Worm (Caenorhabditis elegans) whole organism, young adult: Measurements from ENCODE around the gene srbc-51.
A peak's percentile ranks its signal among the peaks of the same experiment; 100 is the strongest.

Source experiments
- B0019.2 ChIP-seq: fragments of 200-800 bp; sonication (Bioruptor generic); conservative IDR thresholded peaks from 2 replicates; pipeline ENCODE4 v1.3.6; 2022; ENCODE audit warnings: missing genetic modification reagents, missing genetic modification characterization, missing compliant biosample characterization
- C17E4.6 ChIP-seq: fragments of 200-800 bp; sonication (Bioruptor generic); IDR thresholded peaks from 2 replicates; pipeline ENCODE4 v1.3.6; 2022; ENCODE audit warnings: missing genetic modification reagents, missing genetic modification characterization, missing compliant biosample characterization
- D2030.7 ChIP-seq: fragments of 200-800 bp; sonication (Bioruptor generic); IDR thresholded peaks from 2 replicates; pipeline ENCODE4 v1.3.6; 2022; ENCODE audit warnings: missing genetic modification reagents, missing genetic modification characterization, missing compliant biosample characterization
- F10E7.11 ChIP-seq: sonication (generic microtip); optimal IDR thresholded peaks from 2 replicates; lab custom pipeline; 2017; ENCODE audit warnings: mild to moderate bottlenecking, missing genetic modification characterization, moderate library complexity, missing compliant biosample characterization
- F37B4.10 ChIP-seq: fragments of 200-800 bp; sonication (Bioruptor generic); IDR thresholded peaks from 2 replicates; pipeline ENCODE4 v1.3.6; 2022; ENCODE audit warnings: missing genetic modification characterization, missing compliant biosample characterization
- F39B2.1 ChIP-seq: fragments of 200-800 bp; sonication (Bioruptor generic); IDR thresholded peaks from 2 replicates; pipeline ENCODE4 v1.3.6; 2022; ENCODE audit warnings: missing genetic modification reagents, missing genetic modification characterization, missing compliant biosample characterization
- F52B5.7 ChIP-seq: sonication (generic microtip); optimal IDR thresholded peaks from 2 replicates; lab custom pipeline; 2016; ENCODE audit warnings: mild to moderate bottlenecking, missing genetic modification characterization, missing compliant biosample characterization
- F55B11.4 ChIP-seq: sonication (generic microtip); optimal IDR thresholded peaks from 2 replicates; lab custom pipeline; 2016; ENCODE audit warnings: missing compliant biosample characterization, missing genetic modification characterization, borderline replicate concordance; ENCODE audit not compliant: insufficient read depth
- T07F8.4 ChIP-seq: sonication (generic microtip); optimal IDR thresholded peaks from 2 replicates; lab custom pipeline; 2016; ENCODE audit warnings: mild to moderate bottlenecking, missing genetic modification characterization, moderate library complexity, missing compliant biosample characterization
- T26A5.8 ChIP-seq: sonication (generic microtip); optimal IDR thresholded peaks from 2 replicates; lab custom pipeline; 2016; ENCODE audit warnings: missing genetic modification characterization, missing compliant biosample characterization
- Y53F4B.3 ChIP-seq: fragments of 200-800 bp; sonication (Bioruptor generic); IDR thresholded peaks from 2 replicates; pipeline ENCODE4 v1.3.6; 2022; ENCODE audit warnings: missing genetic modification reagents, missing genetic modification characterization, missing compliant biosample characterization
- Y67H2A.10 ChIP-seq: fragments of 200-800 bp; sonication (Bioruptor generic); conservative IDR thresholded peaks from 2 replicates; pipeline ENCODE4 v1.3.6; 2022; ENCODE audit warnings: missing genetic modification reagents, missing genetic modification characterization, missing compliant biosample characterization
- Y79H2A.3 ChIP-seq: fragments of 200-800 bp; sonication (Bioruptor generic); conservative IDR thresholded peaks from 2 replicates; pipeline ENCODE4 v1.3.6; 2022; ENCODE audit warnings: missing genetic modification reagents, missing genetic modification characterization, missing compliant biosample characterization
- akir-1 ChIP-seq: fragments of 200-800 bp; sonication (Bioruptor generic); optimal IDR thresholded peaks from 2 replicates; lab custom pipeline; 2018; ENCODE audit warnings: mild to moderate bottlenecking, missing genetic modification characterization, moderate library complexity, missing compliant biosample characterization
- ama-1 ChIP-seq, 3 experiments: fragments of 150-350 bp in 1 of 3; sonication (generic microtip) in 2 of 3; optimal IDR thresholded peaks; 2 replicates each; lab custom pipeline; 2014 to 2018; ENCODE audit warnings: missing biosample characterization in 2 of 3, missing genetic modification characterization in 2 of 3, missing genetic modification reagents in 2 of 3
- athp-1 ChIP-seq: sonication (generic microtip); optimal IDR thresholded peaks from 2 replicates; lab custom pipeline; 2017; ENCODE audit warnings: mild to moderate bottlenecking, missing genetic modification characterization, missing compliant biosample characterization
- bed-1 ChIP-seq: fragments of 200-800 bp; sonication (Bioruptor generic); IDR thresholded peaks from 2 replicates; pipeline ENCODE4 v1.3.6; 2022; ENCODE audit warnings: missing genetic modification reagents, missing genetic modification characterization, missing compliant biosample characterization
- cebp-1 ChIP-seq, 2 experiments: fragments of 200-800 bp in 1 of 2; sonication (Bioruptor generic) in 1 of 2; sonication (generic microtip) in 1 of 2; IDR thresholded peaks in 1 of 2; optimal IDR thresholded peaks in 1 of 2; 2 replicates each; pipeline versions ENCODE4 v1.3.6 to Lab custom; 2017 to 2022; ENCODE audit warnings: missing compliant biosample characterization in 2 of 2, missing genetic modification characterization in 2 of 2, mild to moderate bottlenecking in 1 of 2, missing genetic modification reagents in 1 of 2, moderate library complexity in 1 of 2
- ceh-40 ChIP-seq: fragments of 200-800 bp; sonication (Bioruptor generic); IDR thresholded peaks from 2 replicates; pipeline ENCODE4 v1.3.6; 2022; ENCODE audit warnings: missing genetic modification characterization, missing compliant biosample characterization
- ceh-79 ChIP-seq: sonication (generic microtip); optimal IDR thresholded peaks from 2 replicates; lab custom pipeline; 2017; ENCODE audit warnings: mild to moderate bottlenecking, missing genetic modification characterization, missing compliant biosample characterization
- die-1 ChIP-seq: sonication (generic microtip); optimal IDR thresholded peaks from 2 replicates; lab custom pipeline; 2016; ENCODE audit warnings: missing genotype, mild to moderate bottlenecking, missing genetic modification characterization, missing compliant biosample characterization
- dox-1 ChIP-seq: fragments of 200-800 bp; sonication (Bioruptor generic); IDR thresholded peaks from 2 replicates; pipeline ENCODE4 v1.3.6; 2022; ENCODE audit warnings: missing genetic modification reagents, missing genetic modification characterization, missing compliant biosample characterization
- egl-44 ChIP-seq: fragments of 200-800 bp; sonication (Bioruptor generic); IDR thresholded peaks from 2 replicates; pipeline ENCODE4 v1.3.6; 2022; ENCODE audit warnings: missing genetic modification reagents, missing genetic modification characterization, missing compliant biosample characterization
- ets-4 ChIP-seq: fragments of 200-800 bp; sonication (Bioruptor generic); optimal IDR thresholded peaks from 2 replicates; lab custom pipeline; 2018; ENCODE audit warnings: mild to moderate bottlenecking, missing genetic modification characterization, missing compliant biosample characterization
- him-1 ChIP-seq: sonication (generic microtip); optimal IDR thresholded peaks from 2 replicates; lab custom pipeline; 2016; ENCODE audit warnings: missing genotype, missing genetic modification reagents, missing genetic modification characterization, missing compliant biosample characterization
- lag-1 ChIP-seq: fragments of 200-800 bp; sonication (Bioruptor generic); IDR thresholded peaks from 2 replicates; pipeline ENCODE4 v1.3.6; 2022; ENCODE audit warnings: missing genetic modification reagents, missing genetic modification characterization, missing compliant biosample characterization
- lin-40 ChIP-seq: sonication (generic microtip); optimal IDR thresholded peaks from 2 replicates; lab custom pipeline; 2016; ENCODE audit warnings: missing genetic modification characterization, mild to moderate bottlenecking, missing compliant biosample characterization, missing genotype, missing genetic modification reagents
- madf-10 ChIP-seq: sonication (generic microtip); optimal IDR thresholded peaks from 2 replicates; lab custom pipeline; 2016; ENCODE audit warnings: mild to moderate bottlenecking, missing genetic modification characterization, missing compliant biosample characterization
- madf-3 ChIP-seq: fragments of 200-800 bp; sonication (Bioruptor generic); IDR thresholded peaks from 2 replicates; pipeline ENCODE4 v1.3.6; 2022; ENCODE audit warnings: missing genetic modification reagents, missing genetic modification characterization, missing compliant biosample characterization
- madf-6 ChIP-seq: fragments of 200-800 bp; sonication (Bioruptor generic); IDR thresholded peaks from 2 replicates; pipeline ENCODE4 v1.3.6; 2022; ENCODE audit warnings: missing genetic modification reagents, missing genetic modification characterization, missing compliant biosample characterization
- madf-8 ChIP-seq: fragments of 200-800 bp; sonication (Bioruptor generic); conservative IDR thresholded peaks from 2 replicates; pipeline ENCODE4 v1.3.6; 2022; ENCODE audit warnings: missing genetic modification reagents, missing genetic modification characterization, missing compliant biosample characterization
- mel-28 ChIP-seq: sonication (generic microtip); optimal IDR thresholded peaks from 2 replicates; lab custom pipeline; 2016; ENCODE audit warnings: borderline replicate concordance, mild to moderate bottlenecking, missing genetic modification characterization, missing compliant biosample characterization
- mes-4 ChIP-seq: sonication (generic microtip); optimal IDR thresholded peaks from 2 replicates; lab custom pipeline; 2016; ENCODE audit warnings: missing genotype, missing genetic modification characterization, missing compliant biosample characterization
- mxl-1 ChIP-seq: sonication (generic microtip); optimal IDR thresholded peaks from 2 replicates; lab custom pipeline; 2016; ENCODE audit warnings: missing genetic modification characterization, missing compliant biosample characterization
- nhr-120 ChIP-seq: fragments of 200-800 bp; sonication (Bioruptor generic); IDR thresholded peaks from 2 replicates; pipeline ENCODE4 v1.3.6; 2022; ENCODE audit warnings: missing genetic modification characterization, missing compliant biosample characterization
- nhr-179 ChIP-seq: sonication (generic microtip); optimal IDR thresholded peaks from 2 replicates; lab custom pipeline; 2016; ENCODE audit warnings: mild to moderate bottlenecking, missing genetic modification characterization, missing compliant biosample characterization
- rec-8 ChIP-seq, 2 experiments: sonication (generic microtip); optimal IDR thresholded peaks; 2 replicates each; lab custom pipeline; 2016; ENCODE audit warnings: mild to moderate bottlenecking in 2 of 2, missing genetic modification characterization in 2 of 2, missing genetic modification reagents in 2 of 2, missing genotype in 2 of 2, missing biosample characterization in 1 of 2, missing compliant biosample characterization in 1 of 2, moderate library complexity in 1 of 2
- snpc-1.3 ChIP-seq: sonication (generic microtip); optimal IDR thresholded peaks from 2 replicates; lab custom pipeline; 2017; ENCODE audit warnings: missing genetic modification characterization, mild to moderate bottlenecking, missing compliant biosample characterization, antibody characterized with exemption, moderate library complexity, missing genotype, missing genetic modification reagents; ENCODE audit not compliant: insufficient read depth
- snpc-3.4 ChIP-seq: sonication (generic microtip); optimal IDR thresholded peaks from 2 replicates; lab custom pipeline; 2017; ENCODE audit warnings: missing genetic modification characterization, mild to moderate bottlenecking, missing compliant biosample characterization, antibody characterized with exemption, moderate library complexity, missing genotype, missing genetic modification reagents
- tbx-9 ChIP-seq: sonication (generic microtip); optimal IDR thresholded peaks from 2 replicates; lab custom pipeline; 2016; ENCODE audit warnings: borderline replicate concordance, missing genetic modification characterization, inconsistent platforms, missing compliant biosample characterization
- unc-130 ChIP-seq: sonication (generic microtip); optimal IDR thresholded peaks from 2 replicates; lab custom pipeline; 2016; ENCODE audit warnings: missing genetic modification reagents, missing genetic modification characterization, missing compliant biosample characterization
- unc-62 ChIP-seq: fragments of 150-350 bp; optimal IDR thresholded peaks from 2 replicates; lab custom pipeline; 2014; ENCODE audit warnings: missing biosample characterization, missing genetic modification reagents, missing genetic modification characterization
- xnd-1 ChIP-seq: sonication (generic microtip); optimal IDR thresholded peaks from 2 replicates; lab custom pipeline; 2016; ENCODE audit warnings: missing genotype, missing genetic modification reagents, missing genetic modification characterization, missing compliant biosample characterization
- zim-3 ChIP-seq: sonication (generic microtip); optimal IDR thresholded peaks from 2 replicates; lab custom pipeline; 2017; ENCODE audit warnings: mild to moderate bottlenecking, missing genetic modification characterization, moderate library complexity, missing compliant biosample characterization
- ztf-22 ChIP-seq: fragments of 200-800 bp; sonication (Bioruptor generic); optimal IDR thresholded peaks from 2 replicates; lab custom pipeline; 2018; ENCODE audit warnings: mild to moderate bottlenecking, missing genetic modification characterization, moderate library complexity, missing compliant biosample characterization
- ztf-25 ChIP-seq: fragments of 200-800 bp; sonication (Bioruptor generic); IDR thresholded peaks from 2 replicates; pipeline ENCODE4 v1.3.6; 2022; ENCODE audit warnings: missing genetic modification reagents, missing genetic modification characterization, missing compliant biosample characterization
- ztf-26 ChIP-seq: sonication (generic microtip); optimal IDR thresholded peaks from 2 replicates; lab custom pipeline; 2017; ENCODE audit warnings: missing genetic modification characterization, missing compliant biosample characterization

Gene srbc-51

DNA sequence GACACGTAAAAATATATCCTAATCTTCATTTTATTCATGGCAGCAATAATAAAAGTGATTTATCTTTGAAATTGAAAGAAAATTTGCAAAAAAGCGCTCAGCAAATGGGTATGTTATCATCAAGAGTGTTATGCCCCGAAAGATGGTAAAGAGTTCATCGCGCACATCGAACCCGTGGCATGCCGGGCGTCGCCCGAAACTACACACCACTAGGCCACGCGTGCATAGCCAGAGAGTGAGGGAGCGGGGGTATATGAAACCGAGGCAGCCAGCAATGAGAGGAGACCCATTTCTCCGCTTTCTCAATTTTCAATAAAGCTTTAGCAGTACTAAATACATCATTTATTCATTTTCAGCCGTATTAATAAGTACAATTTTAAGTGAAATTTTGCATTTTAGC lies 47.6 kb downstream of the srbc-51 start (continued):
- TF ChIP-seq unc-62 (no peak), him-1 (tag; lab: Kevin White, UChicago) (peak; percentile 96), dox-1 (GFP tag; lab: Robert Waterston, UW) (peak; percentile 96), Y79H2A.3 (GFP tag; lab: Robert Waterston, UW) (0 out of 2 replicates have a peak, but pooled peaks have one; percentile 65), die-1 (tag; lab: Kevin White, UChicago) (peak; percentile 98), zim-3 (tag; lab: Kevin White, UChicago) (peak; percentile 98), ztf-25 (peak; percentile 95), T26A5.8 (tag; lab: Kevin White, UChicago) (peak; percentile 95), ets-4 (GFP tag; lab: Kevin White, UChicago) (peak; percentile 90), Y67H2A.10 (no peak), madf-8 (peak; percentile 43), lag-1 (GFP tag; lab: Robert Waterston, UW) (0 out of 2 replicates have a peak, but pooled peaks have one; percentile 63), ama-1 (optimal IDR thresholded peaks at IDR 0.05; lab: Kevin White, UChicago) (no peak), ama-1 (GFP tag; optimal IDR thresholded peaks at IDR 0.05; lab: Kevin White, UChicago) (peak; percentile 93 to 96), ztf-22 (GFP tag; lab: Kevin White, UChicago) (peak; percentile 76), ceh-40 (peak; percentile 94; the same call in 1 of the 2 replicates), madf-3 (GFP tag; lab: Robert Waterston, UW) (peak; percentile 88), T07F8.4 (tag; lab: Kevin White, UChicago) (peak; percentile 88), akir-1 (GFP tag; lab: Kevin White, UChicago) (peak; percentile 41), madf-10 (tag; lab: Kevin White, UChicago) (peak; percentile 87), madf-6 (peak; percentile 81), mes-4 (tag; lab: Kevin White, UChicago) (peak; percentile 93), F37B4.10 (GFP tag; lab: Robert Waterston, UW) (peak; percentile 92; the same call in 1 of the 2 replicates), nhr-120 (GFP tag; lab: Robert Waterston, UW) (peak; percentile 95), ceh-79 (tag; lab: Kevin White, UChicago) (peak; percentile 97), C17E4.6 (GFP tag; lab: Robert Waterston, UW) (peak; percentile 87), snpc-3.4 (tag; lab: Kevin White, UChicago) (peak; percentile 93), cebp-1 (GFP tag; IDR thresholded peaks at IDR 0.05; lab: Robert Waterston, UW) (peak; percentile 68; the same call in 1 of the 2 replicates), cebp-1 (tag; optimal IDR thresholded peaks at IDR 0.05; lab: Kevin White, UChicago) (peak; percentile 90), ztf-26 (tag; lab: Kevin White, UChicago) (peak; percentile 93), F55B11.4 (tag; lab: Kevin White, UChicago) (no peak), rec-8 (tag; optimal IDR thresholded peaks at IDR 0.05; lab: Kevin White, UChicago) (peak; percentile 94 to 98), athp-1 (tag; lab: Kevin White, UChicago) (peak; percentile 96), unc-130 (peak; percentile 81), tbx-9 (tag; lab: Kevin White, UChicago) (peak; percentile 96), Y53F4B.3 (GFP tag; lab: Robert Waterston, UW) (peak; percentile 50; the same call in 1 of the 2 replicates), B0019.2 (GFP tag; lab: Robert Waterston, UW) (0 out of 2 replicates have a peak, but pooled peaks have one; percentile 36), D2030.7 (GFP tag; lab: Robert Waterston, UW) (peak; percentile 87), F39B2.1 (GFP tag; lab: Robert Waterston, UW) (no peak), nhr-179 (tag; lab: Kevin White, UChicago) (peak; percentile 86), F10E7.11 (tag; lab: Kevin White, UChicago) (peak; percentile 97), F52B5.7 (tag; lab: Kevin White, UChicago) (peak; percentile 97), egl-44 (GFP tag; lab: Robert Waterston, UW) (peak; percentile 96), xnd-1 (tag; lab: Kevin White, UChicago) (peak; percentile 12), mxl-1 (tag; lab: Kevin White, UChicago) (peak; percentile 97), lin-40 (tag; lab: Kevin White, UChicago) (no peak), bed-1 (GFP tag; lab: Robert Waterston, UW) (peak; percentile 95), mel-28 (tag; lab: Kevin White, UChicago) (peak; percentile 80), snpc-1.3 (tag; lab: Kevin White, UChicago) (peak; percentile 94)
